Fruit fly (Drosophila melanogaster) whole organism, embryonic: ENCODE results near the gene SkpC.

Source experiments
- Blimp-1 ChIP-seq: fragments of 200-800 bp; sonication (Bioruptor generic); optimal IDR thresholded peaks from 3 replicates; lab custom pipeline; 2018; ENCODE audit warnings: missing biosample characterization, missing genetic modification characterization, mild to moderate bottlenecking, moderate library complexity, missing genetic modification reagents
- CG11504 ChIP-seq: fragments of 200-800 bp; sonication (Bioruptor generic); optimal IDR thresholded peaks from 3 replicates; lab custom pipeline; 2019; ENCODE audit warnings: missing biosample characterization, mild to moderate bottlenecking, missing genetic modification characterization, moderate library complexity
- CG12391 ChIP-seq: fragments of 200-800 bp; sonication (Bioruptor generic); optimal IDR thresholded peaks from 3 replicates; lab custom pipeline; 2018; ENCODE audit warnings: missing biosample characterization, mild to moderate bottlenecking, missing genetic modification characterization, moderate library complexity
- CG12659 ChIP-seq: fragments of 200-800 bp; sonication (Bioruptor generic); optimal IDR thresholded peaks from 3 replicates; lab custom pipeline; 2017; ENCODE audit warnings: mild to moderate bottlenecking, missing biosample characterization, missing genetic modification reagents, missing genetic modification characterization
- CG13424 ChIP-seq: fragments of 200-800 bp; sonication (Bioruptor generic); optimal IDR thresholded peaks from 2 replicates; lab custom pipeline; 2019; ENCODE audit warnings: missing biosample characterization, mild to moderate bottlenecking, missing genetic modification characterization, moderate library complexity
- CG13894 ChIP-seq: fragments of 200-800 bp; sonication (Bioruptor generic); optimal IDR thresholded peaks from 3 replicates; lab custom pipeline; 2018; ENCODE audit warnings: missing biosample characterization, mild to moderate bottlenecking, missing genetic modification characterization, moderate library complexity
- CG15073 ChIP-seq: fragments of 200-800 bp; sonication (Bioruptor generic); optimal IDR thresholded peaks from 2 replicates; lab custom pipeline; 2016; ENCODE audit warnings: missing biosample characterization, missing genetic modification characterization
- CG15269 ChIP-seq: fragments of 200-800 bp; sonication (Bioruptor generic); optimal IDR thresholded peaks from 2 replicates; lab custom pipeline; 2018; ENCODE audit warnings: missing biosample characterization, mild to moderate bottlenecking, missing genetic modification characterization, moderate library complexity
- CG15479 ChIP-seq: fragments of 200-800 bp; sonication (Bioruptor generic); optimal IDR thresholded peaks from 3 replicates; lab custom pipeline; 2019; ENCODE audit warnings: missing biosample characterization, mild to moderate bottlenecking, missing genetic modification characterization, moderate library complexity
- CG17186 ChIP-seq: fragments of 200-800 bp; sonication (Bioruptor generic); optimal IDR thresholded peaks from 3 replicates; lab custom pipeline; 2017; ENCODE audit warnings: missing biosample characterization, missing genetic modification reagents, missing genetic modification characterization
- CG17829 ChIP-seq: fragments of 200-800 bp; optimal IDR thresholded peaks from 2 replicates; lab custom pipeline; 2019; ENCODE audit warnings: missing biosample characterization, mild to moderate bottlenecking, missing genetic modification characterization, moderate library complexity
- CG1792 ChIP-seq: fragments of 200-800 bp; sonication (Bioruptor generic); optimal IDR thresholded peaks from 2 replicates; lab custom pipeline; 2016; ENCODE audit warnings: missing biosample characterization, missing genetic modification characterization
- CG18262 ChIP-seq: fragments of 200-800 bp; optimal IDR thresholded peaks from 3 replicates; lab custom pipeline; 2019; ENCODE audit warnings: missing biosample characterization, mild to moderate bottlenecking, missing genetic modification characterization, moderate library complexity
- CG2120 ChIP-seq: fragments of 200-800 bp; sonication (Bioruptor generic); optimal IDR thresholded peaks from 3 replicates; lab custom pipeline; 2016; ENCODE audit warnings: missing biosample characterization, missing genetic modification characterization
- CG3065 ChIP-seq: fragments of 200-800 bp; sonication (Bioruptor generic); optimal IDR thresholded peaks from 2 replicates; lab custom pipeline; 2016; ENCODE audit warnings: missing biosample characterization, missing genetic modification characterization
- CG31224 ChIP-seq: fragments of 200-800 bp; sonication (Bioruptor generic); IDR thresholded peaks from 2 replicates; pipeline ENCODE4 v1.3.6; 2022; ENCODE audit warnings: missing biosample characterization, missing genetic modification characterization
- CG3847 ChIP-seq: fragments of 200-800 bp; sonication (Bioruptor generic); IDR thresholded peaks from 2 replicates; pipeline ENCODE4 v1.3.6; 2022; ENCODE audit warnings: missing biosample characterization, missing genetic modification characterization
- CG6683 ChIP-seq: fragments of 200-800 bp; sonication (Bioruptor generic); optimal IDR thresholded peaks from 2 replicates; lab custom pipeline; 2017; ENCODE audit warnings: missing biosample characterization, mild to moderate bottlenecking, missing genetic modification characterization, missing genetic modification reagents
- CG7372 ChIP-seq: fragments of 200-800 bp; sonication (Bioruptor generic); IDR thresholded peaks from 2 replicates; pipeline ENCODE4 v1.3.6; 2022; ENCODE audit warnings: missing biosample characterization, missing genetic modification characterization
- CG8388 ChIP-seq: fragments of 200-800 bp; sonication (Bioruptor generic); optimal IDR thresholded peaks from 2 replicates; lab custom pipeline; 2019; ENCODE audit warnings: missing biosample characterization, mild to moderate bottlenecking, missing genetic modification characterization, moderate library complexity
- CG8478 ChIP-seq: fragments of >200 bp; optimal IDR thresholded peaks from 2 replicates; lab custom pipeline; 2018
- CG8765 ChIP-seq: fragments of 200-800 bp; sonication (Bioruptor generic); IDR thresholded peaks from 2 replicates; pipeline ENCODE4 v1.3.6; 2022; ENCODE audit warnings: missing biosample characterization, missing genetic modification characterization
- CG9932 ChIP-seq: fragments of 200-800 bp; sonication (Bioruptor generic); IDR thresholded peaks from 2 replicates; pipeline ENCODE4 v1.3.6; 2022; ENCODE audit warnings: missing biosample characterization, missing genetic modification characterization
- Deaf1 ChIP-seq: fragments of 200-800 bp; optimal IDR thresholded peaks from 3 replicates; lab custom pipeline; 2019; ENCODE audit warnings: missing biosample characterization, mild to moderate bottlenecking, missing genetic modification characterization, moderate library complexity
- Dip2 ChIP-seq: fragments of 200-800 bp; sonication (Bioruptor generic); IDR thresholded peaks from 2 replicates; pipeline ENCODE4 v1.3.6; 2022; ENCODE audit warnings: missing biosample characterization, missing genetic modification characterization
- Elba2 ChIP-seq: fragments of 200-800 bp; sonication (Bioruptor generic); optimal IDR thresholded peaks from 3 replicates; lab custom pipeline; 2016; ENCODE audit warnings: missing biosample characterization, missing genetic modification characterization
- Ets65A ChIP-seq: fragments of 200-800 bp; sonication (Bioruptor generic); peaks from one replicate; lab custom pipeline; 2016; ENCODE audit warnings: missing biosample characterization, missing genetic modification characterization
- Max ChIP-seq: fragments of 200-800 bp; sonication (Bioruptor generic); optimal IDR thresholded peaks from 2 replicates; lab custom pipeline; 2016; ENCODE audit warnings: missing biosample characterization, mild to moderate bottlenecking, missing genetic modification characterization
- Med ChIP-seq: fragments of 200-800 bp; sonication (Bioruptor generic); peaks from one replicate; lab custom pipeline; 2016; ENCODE audit warnings: missing biosample characterization, missing genetic modification characterization, mild to moderate bottlenecking, inconsistent platforms, moderate library complexity
- Mes4 ChIP-seq: fragments of 200-800 bp; sonication (Bioruptor generic); optimal IDR thresholded peaks from 2 replicates; lab custom pipeline; 2016; ENCODE audit warnings: missing biosample characterization, missing genetic modification characterization
- Optix ChIP-seq: fragments of 200-800 bp; sonication (Bioruptor generic); IDR thresholded peaks from 3 replicates; pipeline ENCODE4 v1.3.6; 2022; ENCODE audit warnings: missing biosample characterization, missing genetic modification characterization
- Pdp1 ChIP-seq, 2 experiments: fragments of 200-800 bp; sonication (Bioruptor generic); optimal IDR thresholded peaks; 3 replicates each; lab custom pipeline; 2016; ENCODE audit warnings: missing biosample characterization in 2 of 2, missing genetic modification characterization in 2 of 2, mild to moderate bottlenecking in 1 of 2, moderate library complexity in 1 of 2
- Sox102F ChIP-seq: fragments of 200-800 bp; sonication (Bioruptor generic); optimal IDR thresholded peaks from 2 replicates; lab custom pipeline; 2018; ENCODE audit warnings: missing biosample characterization, mild to moderate bottlenecking, missing genetic modification characterization, moderate library complexity
- Xbp1 ChIP-seq: fragments of 200-800 bp; sonication (Bioruptor generic); optimal IDR thresholded peaks from 3 replicates; lab custom pipeline; 2016; ENCODE audit warnings: missing biosample characterization, mild to moderate bottlenecking, missing genetic modification characterization
- ase ChIP-seq: fragments of 200-800 bp; sonication (Bioruptor generic); IDR thresholded peaks from 3 replicates; pipeline ENCODE4 v1.3.6; 2022; ENCODE audit warnings: missing biosample characterization, missing genetic modification characterization
- az2 ChIP-seq: fragments of 200-800 bp; sonication (Bioruptor generic); optimal IDR thresholded peaks from 3 replicates; lab custom pipeline; 2016; ENCODE audit warnings: missing biosample characterization, missing genetic modification characterization
- chm ChIP-seq: fragments of 200-800 bp; sonication (Bioruptor generic); IDR thresholded peaks from 2 replicates; pipeline ENCODE4 v1.3.6; 2022; ENCODE audit warnings: missing biosample characterization, missing genetic modification characterization
- exex ChIP-seq: fragments of 200-800 bp; sonication (Bioruptor generic); optimal IDR thresholded peaks from 4 replicates; lab custom pipeline; 2018; ENCODE audit warnings: missing biosample characterization, mild to moderate bottlenecking, missing genetic modification characterization, moderate library complexity
- eyg ChIP-seq: fragments of 200-800 bp; sonication (Bioruptor generic); optimal IDR thresholded peaks from 3 replicates; lab custom pipeline; 2016; ENCODE audit warnings: missing biosample characterization, missing genetic modification characterization
- ftz-f1 ChIP-seq: fragments of 200-800 bp; sonication (Bioruptor generic); optimal IDR thresholded peaks from 2 replicates; lab custom pipeline; 2016; ENCODE audit warnings: missing biosample characterization, missing genetic modification characterization
- h ChIP-seq: fragments of >200 bp; optimal IDR thresholded peaks from 2 replicates; lab custom pipeline; 2017
- lbe ChIP-seq: fragments of 200-800 bp; sonication (Bioruptor generic); optimal IDR thresholded peaks from 2 replicates; lab custom pipeline; 2016; ENCODE audit warnings: missing biosample characterization, mild to moderate bottlenecking, missing genetic modification characterization
- lmd ChIP-seq: fragments of 200-800 bp; sonication (Bioruptor generic); IDR thresholded peaks from 2 replicates; pipeline ENCODE4 v1.3.6; 2022; ENCODE audit warnings: missing biosample characterization, missing genetic modification characterization
- luna ChIP-seq: fragments of 200-800 bp; sonication (Bioruptor generic); optimal IDR thresholded peaks from 2 replicates; lab custom pipeline; 2016; ENCODE audit warnings: missing biosample characterization, missing genetic modification characterization
- nom ChIP-seq: fragments of 200-800 bp; sonication (Bioruptor generic); optimal IDR thresholded peaks from 2 replicates; lab custom pipeline; 2017; ENCODE audit warnings: missing biosample characterization, missing genetic modification characterization, mild to moderate bottlenecking, moderate library complexity, missing genetic modification reagents
- p53 ChIP-seq: fragments of 200-800 bp; sonication (Bioruptor generic); optimal IDR thresholded peaks from 2 replicates; lab custom pipeline; 2016; ENCODE audit warnings: missing biosample characterization, missing genetic modification characterization
- pum ChIP-seq: fragments of 200-800 bp; sonication (Bioruptor generic); optimal IDR thresholded peaks from 2 replicates; lab custom pipeline; 2016; ENCODE audit warnings: missing biosample characterization, missing genetic modification characterization
- ro ChIP-seq: fragments of 200-800 bp; sonication (Bioruptor generic); IDR thresholded peaks from 2 replicates; pipeline ENCODE4 v1.3.6; 2022; ENCODE audit warnings: missing biosample characterization, missing genetic modification characterization
- sens ChIP-seq: fragments of 200-800 bp; sonication (Bioruptor generic); peaks from one replicate; lab custom pipeline; 2016; ENCODE audit warnings: missing biosample characterization, missing genetic modification characterization
- tgo ChIP-seq: fragments of 200-800 bp; sonication (Bioruptor generic); IDR thresholded peaks from 3 replicates; pipeline ENCODE4 v1.3.6; 2022; ENCODE audit warnings: missing biosample characterization, missing genetic modification characterization
- tio ChIP-seq: fragments of 200-800 bp; sonication (Bioruptor generic); optimal IDR thresholded peaks from 2 replicates; lab custom pipeline; 2017; ENCODE audit warnings: missing biosample characterization, missing genetic modification characterization, inconsistent platforms
- vfl ChIP-seq: fragments of 200-800 bp; sonication (Bioruptor generic); optimal IDR thresholded peaks from 2 replicates; lab custom pipeline; 2016; ENCODE audit warnings: missing biosample characterization, missing genetic modification characterization
- zfh2 ChIP-seq: fragments of 200-800 bp; sonication (Bioruptor generic); optimal IDR thresholded peaks from 2 replicates; lab custom pipeline; 2016; ENCODE audit warnings: missing biosample characterization, missing genetic modification characterization

SkpC gene

dm6 chrX:19818617-19819016, 2.7 kb downstream of the SkpC start (continued):
- TF ChIP-seq CG11504 (tag; lab: Kevin White, UChicago) (peak; percentile 59), pum (GFP tag; lab: Kevin White, UChicago) (no peak), CG9932 (no peak), Sox102F (peak; percentile 40), ftz-f1 (no peak), chm (GFP tag; lab: Robert Waterston, UW) (no peak), CG12659 (GFP tag; lab: Kevin White, UChicago) (peak; percentile 4), lbe (GFP tag; lab: Kevin White, UChicago) (no peak), CG12391 (peak; percentile 7), CG6683 (GFP tag; lab: Kevin White, UChicago) (no peak), Mes4 (GFP tag; lab: Kevin White, UChicago) (no peak), CG15073 (GFP tag; lab: Kevin White, UChicago) (no peak), CG13894 (tag; lab: Kevin White, UChicago) (no peak), CG31224 (GFP tag; lab: Robert Waterston, UW) (no peak), CG8478 (no peak), Optix (GFP tag; lab: Robert Waterston, UW) (no peak), vfl (no peak), Dip2 (GFP tag; lab: Robert Waterston, UW) (no peak), CG15479 (no peak), exex (no peak), CG2120 (GFP tag; lab: Kevin White, UChicago) (peak; percentile 3), ro (GFP tag; lab: Robert Waterston, UW) (no peak), Xbp1 (GFP tag; lab: Kevin White, UChicago) (no peak), nom (GFP tag; lab: Kevin White, UChicago) (no peak), lmd (GFP tag; lab: Robert Waterston, UW) (0 out of 2 replicates have a peak, but pooled peaks have one; percentile 20), sens (peak; percentile 21), CG18262 (tag; lab: Kevin White, UChicago) (no peak), ase (GFP tag; lab: Robert Waterston, UW) (no peak), Deaf1 (tag; lab: Kevin White, UChicago) (no peak), tgo (GFP tag; lab: Robert Waterston, UW) (0 out of 3 replicates have a peak, but pooled peaks have one; percentile 22), CG15269 (tag; lab: Kevin White, UChicago) (peak; percentile 20), az2 (GFP tag; lab: Kevin White, UChicago) (no peak), zfh2 (GFP tag; lab: Kevin White, UChicago) (no peak), CG7372 (GFP tag; lab: Robert Waterston, UW) (no peak), CG3065 (GFP tag; lab: Kevin White, UChicago) (no peak), CG17829 (tag; lab: Kevin White, UChicago) (no peak), Blimp-1 (peak; percentile 26), Max (GFP tag; lab: Kevin White, UChicago) (no peak), CG8388 (GFP tag; lab: Kevin White, UChicago) (no peak), Elba2 (no peak), CG17186 (GFP tag; lab: Kevin White, UChicago) (no peak), CG13424 (tag; lab: Kevin White, UChicago) (peak; percentile 16), tio (GFP tag; lab: Kevin White, UChicago) (no peak), p53 (GFP tag; lab: Kevin White, UChicago) (no peak), h (lab: Kevin White, UChicago) (no peak), CG8765 (GFP tag; lab: Robert Waterston, UW) (no peak), eyg (no peak), Ets65A (no peak), Med (peak; percentile 54), CG3847 (no peak), Pdp1 (GFP tag; optimal IDR thresholded peaks at IDR 0.05; lab: Kevin White, UChicago) (no peak), CG1792 (GFP tag; lab: Kevin White, UChicago) (no peak), luna (GFP tag; lab: Kevin White, UChicago) (no peak)
